Fruit fly (Drosophila melanogaster) whole organism, prepupa: ENCODE data around the gene Ugt36D1.

Experiments
- CG16779 ChIP-seq: fragments of 200-800 bp; sonication (Bioruptor generic); optimal IDR thresholded peaks from 3 replicates; lab custom pipeline; 2017; ENCODE audit warnings: missing biosample characterization, mild to moderate bottlenecking, missing genetic modification characterization
- CG34406 ChIP-seq: fragments of 200-800 bp; sonication (Bioruptor generic); optimal IDR thresholded peaks from 3 replicates; lab custom pipeline; 2016; ENCODE audit warnings: missing biosample characterization, missing genetic modification characterization
- CG3919 ChIP-seq: fragments of 200-800 bp; sonication (Bioruptor generic); optimal IDR thresholded peaks from 3 replicates; lab custom pipeline; 2016; ENCODE audit warnings: missing biosample characterization, missing genetic modification characterization
- CG6276 ChIP-seq: fragments of 200-800 bp; sonication (Bioruptor generic); optimal IDR thresholded peaks from 2 replicates; lab custom pipeline; 2017; ENCODE audit warnings: missing biosample characterization, mild to moderate bottlenecking, missing genetic modification characterization
- CG6808 ChIP-seq: fragments of 200-800 bp; sonication (Bioruptor generic); optimal IDR thresholded peaks from 3 replicates; lab custom pipeline; 2017; ENCODE audit warnings: missing biosample characterization, missing genetic modification characterization, mild to moderate bottlenecking, moderate library complexity, missing genetic modification reagents
- CG6854 ChIP-seq: fragments of 200-800 bp; sonication (Bioruptor generic); optimal IDR thresholded peaks from 2 replicates; lab custom pipeline; 2017; ENCODE audit warnings: missing biosample characterization, mild to moderate bottlenecking, missing genetic modification characterization
- Ets21C ChIP-seq: fragments of 200-800 bp; sonication (Bioruptor generic); optimal IDR thresholded peaks from 3 replicates; lab custom pipeline; 2016; ENCODE audit warnings: missing biosample characterization, missing genetic modification characterization
- Gug ChIP-seq: fragments of 200-800 bp; sonication (Bioruptor generic); IDR thresholded peaks from 2 replicates; pipeline ENCODE4 v1.3.6; 2022; ENCODE audit warnings: missing biosample characterization, missing genetic modification characterization
- Hr4 ChIP-seq: fragments of 200-800 bp; sonication (Bioruptor generic); optimal IDR thresholded peaks from 3 replicates; lab custom pipeline; 2016; ENCODE audit warnings: missing biosample characterization, missing genetic modification characterization
- dsx ChIP-seq: fragments of 200-800 bp; optimal IDR thresholded peaks from 3 replicates; lab custom pipeline; 2019; ENCODE audit warnings: missing biosample characterization, mild to moderate bottlenecking, missing genetic modification characterization, moderate library complexity; ENCODE audit not compliant: poor library complexity, severe bottlenecking
- eg ChIP-seq: fragments of 200-800 bp; sonication (Bioruptor generic); IDR thresholded peaks from 3 replicates; pipeline ENCODE4 v1.3.6; 2022; ENCODE audit warnings: missing biosample characterization, missing genetic modification characterization
- lz ChIP-seq: fragments of 200-800 bp; sonication (Bioruptor generic); optimal IDR thresholded peaks from 3 replicates; lab custom pipeline; 2016; ENCODE audit warnings: missing biosample characterization, missing genetic modification characterization
- salr ChIP-seq, 2 experiments: fragments of 200-800 bp; sonication (Bioruptor generic); optimal IDR thresholded peaks; 3 replicates each; lab custom pipeline; 2016 to 2018; ENCODE audit warnings: missing biosample characterization in 2 of 2, missing genetic modification characterization in 2 of 2, mild to moderate bottlenecking in 1 of 2

DNA sequence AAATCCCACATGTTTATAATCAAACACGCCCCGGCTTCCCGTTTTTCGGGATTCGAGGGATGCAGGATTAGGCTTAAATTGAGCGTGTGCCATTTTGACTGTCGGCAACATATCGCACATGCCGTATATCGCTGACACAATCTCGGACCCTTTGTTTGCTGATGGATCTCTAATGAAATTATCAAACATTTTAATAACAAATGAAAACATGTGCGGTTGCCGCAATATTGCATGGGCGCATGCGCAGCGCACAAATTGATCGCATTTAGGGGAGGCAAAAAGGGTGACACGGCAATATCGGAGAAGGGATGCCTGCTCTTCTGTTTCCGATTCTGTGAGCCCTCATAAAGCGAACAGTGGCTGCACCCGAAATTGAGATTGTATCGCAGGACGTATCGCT lies 48.1 kb upstream of the Ugt36D1 start:
- TF ChIP-seq CG6854 (GFP tag; lab: Kevin White, UChicago) (no peak), CG6808 (GFP tag; lab: Kevin White, UChicago) (no peak), Gug (GFP tag; lab: Robert Waterston, UW) (no peak), CG3919 (GFP tag; lab: Kevin White, UChicago) (no peak), salr (GFP tag; optimal IDR thresholded peaks at IDR 0.05; lab: Kevin White, UChicago) (no peak), Hr4 (no peak), eg (no peak), lz (no peak), Ets21C (no peak), CG6276 (no peak), CG16779 (tag; lab: Kevin White, UChicago) (no peak), CG34406 (GFP tag; lab: Kevin White, UChicago) (no peak), dsx (GFP tag; lab: Kevin White, UChicago) (no peak)
